Worm (Caenorhabditis elegans): ENCODE data around the gene lgc-56.

DNA sequence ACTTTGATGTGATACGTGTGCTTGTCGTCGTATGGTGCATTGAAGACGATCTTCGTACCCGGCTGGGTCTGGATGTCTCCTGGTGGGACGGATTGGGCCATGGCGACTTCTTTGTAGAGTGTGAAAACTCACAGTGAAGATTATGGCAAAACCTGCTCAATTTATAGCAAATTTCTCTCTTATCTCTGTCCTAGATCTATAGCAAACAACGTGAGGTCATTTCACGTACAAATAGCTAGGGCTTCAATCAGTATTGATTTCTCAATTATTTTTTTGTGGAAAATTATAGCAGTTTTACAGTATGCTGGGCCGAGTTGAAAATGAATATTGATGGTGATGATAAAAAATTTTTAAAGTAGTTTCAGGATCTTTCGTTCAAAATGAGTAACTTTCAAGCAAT lies 26.8 kb downstream of the lgc-56 start, which contains the start of gene msp-45:
- TF ChIP-seq pha-4 (tag; optimal IDR thresholded peaks at IDR 0.05) (no peak), ztf-28 (GFP tag; IDR thresholded peaks at IDR 0.05) (no peak), F23B12.7 (tag; optimal IDR thresholded peaks at IDR 0.05; ENCODE audit: insufficient read depth) (no peak), B0261.1 (tag; optimal IDR thresholded peaks at IDR 0.05) (no peak), lsy-27 (tag; optimal IDR thresholded peaks at IDR 0.05; ENCODE audit: borderline replicate concordance, insufficient read depth) (no peak), efl-1 (GFP tag; optimal IDR thresholded peaks at IDR 0.05) (no peak), unc-62 (GFP tag; optimal IDR thresholded peaks at IDR 0.05) (no peak), die-1 (tag; optimal IDR thresholded peaks at IDR 0.05) (no peak), attf-6 (GFP tag; IDR thresholded peaks at IDR 0.05) (no peak), ceh-100 (GFP tag; IDR thresholded peaks at IDR 0.05) (no peak), unc-130 (GFP tag; optimal IDR thresholded peaks at IDR 0.05) (no peak), mcd-1 (GFP tag; IDR thresholded peaks at IDR 0.05) (no peak)

Data from whole organism, young adult.